Worm (Caenorhabditis elegans): ENCODE results near the gene F55G11.4.

DNA sequence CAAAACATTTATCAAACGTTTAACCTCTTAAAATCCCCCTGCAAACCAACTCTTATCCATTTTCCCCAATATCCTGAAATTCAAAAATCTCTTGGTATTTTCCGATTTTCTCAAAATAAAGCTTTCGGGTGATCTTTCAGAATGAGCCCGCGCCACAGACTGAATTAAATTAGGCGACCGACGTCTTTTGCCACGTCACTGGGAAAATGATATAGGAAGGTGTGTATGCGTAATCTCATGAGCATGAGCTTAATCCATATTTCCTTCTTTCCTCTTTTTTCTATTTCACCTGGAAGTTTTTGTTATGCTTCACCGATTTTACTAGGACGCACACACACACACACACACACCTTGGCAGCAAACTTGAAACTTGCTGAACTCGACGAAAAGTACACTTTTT lies 47.6 kb downstream of the F55G11.4 start:
- TF ChIP-seq ztf-11 (tag; optimal IDR thresholded peaks at IDR 0.05) (no peak), unc-62 (GFP tag; optimal IDR thresholded peaks at IDR 0.05) (no peak), lin-13 (tag; optimal IDR thresholded peaks at IDR 0.05) (no peak), pha-4 (tag; optimal IDR thresholded peaks at IDR 0.05) (no peak), unc-120 (tag; optimal IDR thresholded peaks at IDR 0.05; ENCODE audit: poor library complexity, severe bottlenecking) (no peak), nhr-76 (tag; optimal IDR thresholded peaks at IDR 0.05) (no peak), snpc-4 (tag; optimal IDR thresholded peaks at IDR 0.05) (no peak)
